Fruit fly (Drosophila melanogaster) whole organism, pupa: Measurements from ENCODE around the gene CG32651.

ENCODE experiments used
- CG10348 ChIP-seq: fragments of 200-800 bp; sonication (Bioruptor generic); IDR thresholded peaks from 2 replicates; pipeline ENCODE4 v1.3.6; 2022; ENCODE audit warnings: missing biosample characterization, missing genetic modification characterization
- CG12605 ChIP-seq: fragments of 200-800 bp; sonication (Bioruptor generic); IDR thresholded peaks from 2 replicates; pipeline ENCODE4 v1.3.6; 2022; ENCODE audit warnings: missing biosample characterization, missing genetic modification characterization
- CG14655 ChIP-seq: fragments of 200-800 bp; sonication (Bioruptor generic); optimal IDR thresholded peaks from 3 replicates; lab custom pipeline; 2017; ENCODE audit warnings: mild to moderate bottlenecking, missing biosample characterization, missing genetic modification reagents, missing genetic modification characterization
- CG4496 ChIP-seq: fragments of 200-800 bp; sonication (Bioruptor generic); IDR thresholded peaks from 3 replicates; pipeline ENCODE4 v1.3.6; 2022; ENCODE audit warnings: missing biosample characterization, missing genetic modification characterization
- CG8301 ChIP-seq: fragments of 200-800 bp; sonication (Bioruptor generic); optimal IDR thresholded peaks from 2 replicates; lab custom pipeline; 2018; ENCODE audit warnings: missing biosample characterization, mild to moderate bottlenecking, missing genetic modification characterization
- EcR ChIP-seq: fragments of 200-800 bp; sonication (Bioruptor generic); optimal IDR thresholded peaks from 3 replicates; lab custom pipeline; 2019; ENCODE audit warnings: missing biosample characterization, missing genetic modification characterization, mild to moderate bottlenecking, moderate library complexity, missing genetic modification reagents
- Pif1A ChIP-seq: fragments of 200-800 bp; sonication (Bioruptor generic); optimal IDR thresholded peaks from 3 replicates; lab custom pipeline; 2016; ENCODE audit warnings: missing biosample characterization, missing genetic modification characterization
- Pif1B ChIP-seq: fragments of 200-800 bp; sonication (Bioruptor generic); optimal IDR thresholded peaks from 3 replicates; lab custom pipeline; 2016; ENCODE audit warnings: missing biosample characterization, missing genetic modification characterization
- Snoo ChIP-seq: fragments of 200-800 bp; sonication (Bioruptor generic); optimal IDR thresholded peaks from 3 replicates; lab custom pipeline; 2017; ENCODE audit warnings: missing biosample characterization, mild to moderate bottlenecking, missing genetic modification characterization, inconsistent platforms
- fd96Ca ChIP-seq: fragments of 200-800 bp; sonication (Bioruptor generic); IDR thresholded peaks from 3 replicates; pipeline ENCODE4 v1.3.6; 2022; ENCODE audit warnings: missing biosample characterization, missing genetic modification characterization
- gl ChIP-seq: fragments of 200-800 bp; sonication (Bioruptor generic); optimal IDR thresholded peaks from 2 replicates; lab custom pipeline; 2018; ENCODE audit warnings: missing biosample characterization, mild to moderate bottlenecking, missing genetic modification characterization

dm6 chrX:12447874-12448273 lies 39.6 kb upstream of the CG32651 start:
- TF ChIP-seq CG8301 (tag; lab: Kevin White, UChicago): peak; percentile 5
- no peak for TF ChIP-seq CG10348 (GFP tag; lab: Robert Waterston, UW)
- TF ChIP-seq gl: no peak
- no peak for TF ChIP-seq Snoo (tag; lab: Kevin White, UChicago)
- TF ChIP-seq fd96Ca (GFP tag; lab: Robert Waterston, UW): no peak
- no peak for TF ChIP-seq CG12605 (GFP tag; lab: Robert Waterston, UW)
- TF ChIP-seq Pif1B (GFP tag; lab: Kevin White, UChicago): no peak
- TF ChIP-seq EcR (GFP tag; lab: Kevin White, UChicago): no peak
- TF ChIP-seq Pif1A (GFP tag; lab: Kevin White, UChicago): no peak
- TF ChIP-seq CG4496 (GFP tag; lab: Robert Waterston, UW): no peak
- peak; percentile 32 for TF ChIP-seq CG14655 (GFP tag; lab: Kevin White, UChicago)
